Worm (Caenorhabditis elegans): ENCODE data around the gene F28B12.6.

DNA sequence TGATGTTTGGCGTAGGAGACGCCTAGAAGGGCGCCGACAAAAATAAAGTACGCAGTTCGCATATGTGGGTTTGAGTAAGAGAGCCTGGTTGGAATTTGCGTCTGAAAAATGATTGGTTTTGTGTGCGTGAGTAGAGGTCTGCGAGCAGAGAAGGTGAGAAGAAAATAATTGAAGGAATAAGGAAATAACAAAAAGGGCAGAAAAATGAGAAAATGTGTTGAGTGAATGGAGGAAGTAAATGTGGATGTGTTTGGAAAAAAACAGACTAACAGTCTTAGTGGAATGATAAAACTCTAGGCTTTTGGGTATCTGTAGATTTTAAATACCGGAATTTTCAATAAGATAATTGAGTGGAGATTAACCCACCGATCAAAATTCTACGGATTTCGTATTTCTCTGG, 15.9 kb downstream of the F28B12.6 start, which contains the start of gene casy-1:
- TF ChIP-seq egl-27 (tag; optimal IDR thresholded peaks at IDR 0.05) (no peak), hlh-4 (tag; optimal IDR thresholded peaks at IDR 0.05) (no peak), lin-13 (GFP tag; optimal IDR thresholded peaks at IDR 0.05) (no peak), snpc-4 (tag; optimal IDR thresholded peaks at IDR 0.05) (no peak), ceh-82 (tag; optimal IDR thresholded peaks at IDR 0.05) (no peak), aha-1 (tag; optimal IDR thresholded peaks at IDR 0.05) (no peak), lsy-2 (tag; optimal IDR thresholded peaks at IDR 0.05) (no peak), ceh-90 (tag; optimal IDR thresholded peaks at IDR 0.05) (no peak), zag-1 (tag; optimal IDR thresholded peaks at IDR 0.05) (no peak), unc-62 (GFP tag; optimal IDR thresholded peaks at IDR 0.05) (no peak), ces-1 (GFP tag; optimal IDR thresholded peaks at IDR 0.05) (no peak), fkh-4 (tag; optimal IDR thresholded peaks at IDR 0.05; ENCODE audit: borderline replicate concordance) (no peak)
